Worm (Caenorhabditis elegans): ENCODE results near the gene Y97E10AR.6.

DNA sequence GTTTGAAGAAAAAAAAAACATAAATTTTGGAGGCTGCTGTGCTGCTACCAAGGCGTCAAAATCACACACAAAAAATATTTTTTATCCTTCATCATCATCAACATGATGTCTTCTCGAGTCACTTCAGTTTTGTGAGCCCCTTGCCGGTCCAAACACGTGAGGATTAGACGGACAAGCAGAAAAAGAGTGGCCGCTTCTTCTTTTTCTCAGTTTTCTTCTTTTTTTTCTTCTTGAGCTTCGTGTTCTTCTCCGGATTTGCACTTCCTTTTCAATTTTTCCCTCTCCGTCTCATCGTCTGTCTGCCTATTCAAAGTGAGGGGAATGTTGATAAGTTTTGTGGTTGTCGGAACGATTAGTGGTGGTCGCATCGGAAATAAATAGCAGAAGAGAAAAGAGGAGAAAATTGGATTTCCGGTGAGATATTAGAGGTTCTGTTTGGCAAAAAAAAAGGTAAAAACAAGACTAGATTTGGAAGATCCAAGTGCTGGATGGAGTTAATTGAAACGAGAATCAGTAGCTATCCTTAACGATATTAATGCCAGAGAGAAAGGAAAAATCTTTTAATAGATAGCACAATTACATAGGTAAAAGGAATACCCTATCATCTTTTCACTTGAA lies 33.3 kb downstream of the Y97E10AR.6 start:
- TF ChIP-seq him-1 (tag; optimal IDR thresholded peaks at IDR 0.05) (peak; percentile 14), dao-5 (tag; optimal IDR thresholded peaks at IDR 0.05) (no peak), W03F9.2 (tag; optimal IDR thresholded peaks at IDR 0.05) (no peak)
